Fruit fly (Drosophila melanogaster): ENCODE measurements around the gene IFT54.

Gene IFT54

DNA sequence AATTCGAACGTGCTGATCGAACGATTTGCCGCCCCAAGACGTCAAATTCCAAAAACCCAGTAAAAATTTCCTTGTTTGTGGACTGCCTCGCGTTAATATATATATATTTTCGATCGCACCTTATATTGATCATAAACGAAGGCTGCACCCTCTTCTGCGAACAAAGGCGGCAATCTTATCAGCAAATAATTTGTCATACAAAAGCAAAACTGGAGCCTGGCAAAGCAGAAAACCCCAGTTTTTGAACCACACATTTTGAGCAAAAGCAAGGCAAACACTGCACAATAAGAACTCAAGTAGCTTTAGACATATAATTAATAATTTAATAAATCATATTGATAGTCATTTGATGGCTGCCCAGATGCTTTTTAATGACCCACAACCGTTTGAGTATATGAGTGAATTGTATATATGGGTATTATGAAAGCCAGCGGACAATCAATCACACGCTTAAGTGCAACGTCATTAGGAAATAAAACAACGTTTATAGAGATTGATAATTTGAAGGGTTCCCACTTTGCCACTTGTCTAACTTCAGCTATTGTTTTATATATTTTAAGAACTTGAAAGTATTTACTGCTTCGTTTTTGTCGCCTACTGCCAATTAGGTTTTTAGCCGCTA lies 7.7 kb upstream of the IFT54 start:
- TF ChIP-seq usp (GFP tag; optimal IDR thresholded peaks at IDR 0.05), result no peak
- TF ChIP-seq psq (optimal IDR thresholded peaks at IDR 0.05), result no peak
- no peak for TF ChIP-seq pan (optimal IDR thresholded peaks at IDR 0.05)
- no peak for TF ChIP-seq Dll (optimal IDR thresholded peaks at IDR 0.05)
- TF ChIP-seq CG8478 (optimal IDR thresholded peaks at IDR 0.05), result no peak
- TF ChIP-seq EcR (GFP tag; optimal IDR thresholded peaks at IDR 0.05), result no peak

DNA sequence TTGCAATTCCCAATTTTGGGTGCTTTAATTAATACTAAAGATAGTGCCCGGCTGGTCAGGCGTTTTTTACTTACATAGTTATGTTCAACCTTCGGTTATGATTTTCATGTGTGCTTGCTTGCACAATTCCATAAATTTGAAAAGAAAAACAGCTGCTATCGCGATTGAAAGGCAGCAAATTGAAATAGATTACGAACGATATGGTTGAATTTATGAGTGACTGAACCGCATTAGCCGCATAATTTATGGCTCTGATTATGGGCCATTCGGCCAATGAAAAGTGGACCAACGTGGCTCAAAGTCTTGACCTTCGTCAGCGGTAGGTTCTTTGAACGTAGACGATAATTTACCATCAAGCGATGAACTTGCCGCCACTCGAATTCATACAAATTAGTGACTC lies 6.1 kb upstream of the IFT54 start:
- TF ChIP-seq Dll (optimal IDR thresholded peaks at IDR 0.05) (no peak), usp (GFP tag; optimal IDR thresholded peaks at IDR 0.05) (no peak), CG8478 (optimal IDR thresholded peaks at IDR 0.05) (no peak), pan (optimal IDR thresholded peaks at IDR 0.05) (no peak), psq (optimal IDR thresholded peaks at IDR 0.05) (no peak)

DNA sequence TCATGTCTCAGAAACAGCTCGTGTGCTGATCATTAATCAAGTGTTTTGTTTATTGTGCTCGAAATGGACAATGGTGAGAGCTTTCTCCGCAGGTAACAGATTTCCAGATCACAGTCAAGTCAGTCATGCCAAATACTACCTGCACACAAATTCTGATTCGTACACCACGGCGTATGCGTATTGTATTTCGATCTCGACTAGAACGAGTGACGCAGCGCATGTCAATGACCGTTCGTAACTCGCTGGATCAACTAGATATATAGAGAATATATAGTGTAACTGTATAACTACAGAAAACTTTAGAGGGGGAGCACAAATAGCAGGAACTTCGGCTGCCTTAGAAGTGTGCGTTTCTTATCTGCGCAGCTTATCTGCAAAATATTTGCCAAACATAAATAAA lies 5.5 kb upstream of the IFT54 start:
- TF ChIP-seq CG8478 (optimal IDR thresholded peaks at IDR 0.05) (no peak), pan (optimal IDR thresholded peaks at IDR 0.05) (no peak), usp (GFP tag; optimal IDR thresholded peaks at IDR 0.05) (no peak), EcR (GFP tag; optimal IDR thresholded peaks at IDR 0.05) (no peak), Dll (optimal IDR thresholded peaks at IDR 0.05) (no peak), psq (optimal IDR thresholded peaks at IDR 0.05) (no peak)

DNA sequence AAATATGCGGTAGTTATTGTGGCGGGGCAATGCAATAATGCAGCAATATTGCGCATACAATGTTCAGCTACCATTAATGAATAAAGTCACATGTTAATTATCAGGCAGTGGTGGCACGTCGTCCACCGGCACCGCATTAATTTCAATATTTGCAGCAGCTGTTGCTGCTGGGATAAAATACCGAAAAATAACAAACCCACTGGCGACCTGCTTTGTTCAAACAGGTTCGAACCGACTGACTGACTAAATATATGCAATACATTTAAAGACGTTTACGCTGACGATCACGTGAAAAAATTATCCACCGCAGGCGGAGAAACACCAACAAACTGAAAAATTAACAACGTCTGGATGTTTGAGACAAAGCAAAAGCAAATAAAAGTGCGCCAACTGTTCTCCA lies 4.7 kb upstream of the IFT54 start:
- TF ChIP-seq pan (optimal IDR thresholded peaks at IDR 0.05) (no peak), EcR (GFP tag; optimal IDR thresholded peaks at IDR 0.05) (no peak), usp (GFP tag; optimal IDR thresholded peaks at IDR 0.05) (no peak), psq (optimal IDR thresholded peaks at IDR 0.05) (no peak), Dll (optimal IDR thresholded peaks at IDR 0.05) (no peak), CG8478 (optimal IDR thresholded peaks at IDR 0.05) (no peak)

dm6 chr3R:14298078-14298896 lies 3.9 kb upstream of the IFT54 start:
- no peak for TF ChIP-seq Dll (optimal IDR thresholded peaks at IDR 0.05)
- TF ChIP-seq CG8478 (optimal IDR thresholded peaks at IDR 0.05), result no peak
- no peak for TF ChIP-seq EcR (GFP tag; optimal IDR thresholded peaks at IDR 0.05)
- TF ChIP-seq pan (optimal IDR thresholded peaks at IDR 0.05), result no peak
- TF ChIP-seq usp (GFP tag; optimal IDR thresholded peaks at IDR 0.05), result no peak
- TF ChIP-seq psq (optimal IDR thresholded peaks at IDR 0.05), result no peak

DNA sequence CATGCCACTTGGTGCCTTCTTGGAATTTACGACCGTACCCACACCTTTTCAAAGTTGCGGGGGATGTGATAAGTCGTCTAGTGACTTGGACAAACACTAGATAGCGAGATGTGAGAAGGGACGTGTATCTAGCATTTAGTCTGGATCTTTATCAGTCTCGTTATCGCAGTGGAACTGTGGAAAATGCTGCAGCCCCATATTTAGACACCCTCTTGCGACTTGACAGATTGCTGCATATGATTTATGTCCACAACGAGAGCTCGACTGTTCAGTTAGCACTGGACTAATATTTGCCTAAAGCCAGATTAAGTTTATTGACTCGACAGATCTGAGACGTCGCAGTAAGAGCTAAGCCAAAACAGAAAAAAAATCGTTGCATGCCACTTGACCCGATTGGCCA lies 2.3 kb upstream of the IFT54 start:
- no peak for TF ChIP-seq CG8478 (optimal IDR thresholded peaks at IDR 0.05)
- TF ChIP-seq Dll (optimal IDR thresholded peaks at IDR 0.05), result no peak
- TF ChIP-seq psq (optimal IDR thresholded peaks at IDR 0.05), result no peak
- no peak for TF ChIP-seq pan (optimal IDR thresholded peaks at IDR 0.05)
- TF ChIP-seq usp (GFP tag; optimal IDR thresholded peaks at IDR 0.05), result no peak
- no peak for TF ChIP-seq EcR (GFP tag; optimal IDR thresholded peaks at IDR 0.05)

dm6 chr3R:14307972-14308673 lies 5.9 kb downstream of the IFT54 start:
- TF ChIP-seq CG8478 (optimal IDR thresholded peaks at IDR 0.05) (peak; percentile 22), Dll (optimal IDR thresholded peaks at IDR 0.05) (no peak)

DNA sequence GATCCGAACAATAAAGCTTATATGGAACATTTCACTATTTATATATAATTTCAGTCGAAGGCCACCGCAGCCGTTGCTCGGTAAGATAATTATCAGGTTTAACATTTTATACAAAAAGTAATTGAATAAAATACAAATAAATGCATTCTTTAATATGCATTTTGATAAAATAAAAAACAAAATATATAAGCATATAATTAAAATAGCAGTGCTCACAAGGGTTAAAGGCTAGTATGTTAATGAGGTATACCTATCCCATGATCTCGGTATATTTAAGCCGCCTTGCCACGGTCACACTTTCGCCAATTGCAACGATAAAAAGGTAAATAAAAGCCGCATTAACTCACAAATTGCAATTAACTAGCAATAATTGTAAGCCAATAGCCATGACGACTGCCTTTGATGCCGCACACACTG lies 6.6 kb downstream of the IFT54 start, which contains the start of gene Polr2I:
TSS of gene Polr2I (plus strand) at position 289 of the 417 bp plus-strand sequence.
- TF ChIP-seq usp (GFP tag; optimal IDR thresholded peaks at IDR 0.05) (no peak), Dll (optimal IDR thresholded peaks at IDR 0.05) (no peak), CG8478 (optimal IDR thresholded peaks at IDR 0.05) (no peak), pan (optimal IDR thresholded peaks at IDR 0.05) (no peak), EcR (GFP tag; optimal IDR thresholded peaks at IDR 0.05) (no peak), psq (optimal IDR thresholded peaks at IDR 0.05) (no peak)

DNA sequence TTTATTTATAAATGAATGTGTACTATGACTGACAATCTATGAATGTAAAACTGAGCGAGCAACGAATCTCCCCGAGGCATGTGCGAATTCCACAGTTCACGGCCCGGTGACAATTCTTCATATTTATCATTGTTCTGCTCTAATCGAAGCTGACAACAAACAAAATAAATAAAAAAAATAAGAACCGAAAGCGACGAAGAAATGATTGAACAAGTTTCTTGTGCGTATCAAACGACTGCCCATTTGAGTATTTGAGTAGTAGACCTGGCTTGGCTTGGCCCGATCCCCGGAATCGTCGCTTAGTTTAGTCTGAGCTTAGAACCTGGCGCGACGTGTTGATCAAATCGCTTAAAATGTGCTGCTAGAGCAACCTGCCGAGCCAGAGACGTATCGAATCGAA lies 7.8 kb downstream of the IFT54 start, which contains the start of gene CG31321:
TSS of gene CG31321 (plus strand) at position 301 of the 400 bp plus-strand sequence.
- TF ChIP-seq pan (optimal IDR thresholded peaks at IDR 0.05), result no peak
- TF ChIP-seq EcR (GFP tag; optimal IDR thresholded peaks at IDR 0.05), result no peak
- TF ChIP-seq CG8478 (optimal IDR thresholded peaks at IDR 0.05), result no peak
- TF ChIP-seq usp (GFP tag; optimal IDR thresholded peaks at IDR 0.05), result no peak
- TF ChIP-seq Dll (optimal IDR thresholded peaks at IDR 0.05), result no peak
- no peak for TF ChIP-seq psq (optimal IDR thresholded peaks at IDR 0.05)

- TF ChIP-seq psq (optimal IDR thresholded peaks at IDR 0.05) (no peak), CG8478 (optimal IDR thresholded peaks at IDR 0.05) (no peak), EcR (GFP tag; optimal IDR thresholded peaks at IDR 0.05) (no peak), pan (optimal IDR thresholded peaks at IDR 0.05) (no peak), usp (GFP tag; optimal IDR thresholded peaks at IDR 0.05) (no peak), Dll (optimal IDR thresholded peaks at IDR 0.05) (no peak)
Observed at dm6 chr3R:14311027-14311426, 8.8 kb downstream of the IFT54 start.

dm6 chr3R:14314554-14314953 lies 12.3 kb downstream of the IFT54 start, which contains the start of gene Crz:
Crz (plus strand) TSS chr3R:14314854.
- TF ChIP-seq Dll (optimal IDR thresholded peaks at IDR 0.05), result no peak
- TF ChIP-seq CG8478 (optimal IDR thresholded peaks at IDR 0.05), result no peak

- TF ChIP-seq CG8478 (optimal IDR thresholded peaks at IDR 0.05) (no peak), psq (optimal IDR thresholded peaks at IDR 0.05) (no peak), pan (optimal IDR thresholded peaks at IDR 0.05) (no peak), EcR (GFP tag; optimal IDR thresholded peaks at IDR 0.05) (no peak), Dll (optimal IDR thresholded peaks at IDR 0.05) (no peak), usp (GFP tag; optimal IDR thresholded peaks at IDR 0.05) (no peak)
Observed at dm6 chr3R:14315912-14316444, 13.8 kb downstream of the IFT54 start, which contains the start of gene Set8. Set8 (plus strand) TSS chr3R:14316038.
